Worm (Caenorhabditis elegans) whole organism, midembryonic: ENCODE measurements around the gene str-123.

Source experiments
- flt-1 ChIP-seq: fragments of 200-800 bp; sonication (Bioruptor generic); IDR thresholded peaks from 2 replicates; pipeline ENCODE4 v1.3.6; 2022; ENCODE audit warnings: missing genetic modification characterization, missing compliant biosample characterization
- klf-2 ChIP-seq: fragments of 200-800 bp; sonication (Bioruptor generic); conservative IDR thresholded peaks from 2 replicates; pipeline ENCODE4 v1.3.6; 2022; ENCODE audit warnings: missing genetic modification reagents, missing genetic modification characterization, missing compliant biosample characterization
- med-1 ChIP-seq: sonication (generic microtip); optimal IDR thresholded peaks from 2 replicates; lab custom pipeline; 2017; ENCODE audit warnings: missing genetic modification characterization, mild to moderate bottlenecking, missing compliant biosample characterization, antibody characterized with exemption, missing genetic modification reagents; ENCODE audit not compliant: insufficient read depth

- no peak for TF ChIP-seq flt-1
- no peak for TF ChIP-seq med-1 (GFP tag; lab: Kevin White, UChicago)
- TF ChIP-seq klf-2 (GFP tag; lab: Robert Waterston, UW): no peak
Observed at ce11 chrX:12793075-12793474, 2.9 kb downstream of the str-123 start.
